Fruit fly (Drosophila melanogaster) whole organism, wandering third instar larva: ENCODE results near the gene CG12984.

Experiments used
- Dfd ChIP-seq: fragments of >200 bp; optimal IDR thresholded peaks from 2 replicates; lab custom pipeline; 2017; ENCODE audit warnings: missing biosample characterization, missing genetic modification characterization
- Dif ChIP-seq: fragments of 200-275, 200-300 bp; sonication (Bioruptor generic); optimal IDR thresholded peaks from 2 replicates; lab custom pipeline; 2018; ENCODE audit warnings: missing biosample characterization, missing genetic modification characterization; ENCODE audit not compliant: partially characterized antibody
- Hnf4 ChIP-seq: fragments of 200-800 bp; sonication (Bioruptor generic); optimal IDR thresholded peaks from 2 replicates; lab custom pipeline; 2016; ENCODE audit warnings: missing biosample characterization, mild to moderate bottlenecking, missing genetic modification characterization
- Hr78 ChIP-seq: fragments of >200 bp; optimal IDR thresholded peaks from 2 replicates; lab custom pipeline; 2017; ENCODE audit warnings: missing biosample characterization, missing genetic modification characterization
- Jra ChIP-seq: sonication (Bioruptor generic); optimal IDR thresholded peaks from 2 replicates; lab custom pipeline; 2016; ENCODE audit warnings: missing biosample characterization, missing genetic modification characterization
- Myc ChIP-seq: fragments of >200 bp; optimal IDR thresholded peaks from 2 replicates; lab custom pipeline; 2017
- Rel ChIP-seq, 2 experiments: fragments of 200-800 bp; sonication (Bioruptor generic) in 1 of 2; optimal IDR thresholded peaks; 2 replicates in 1 of 2; 3 replicates in 1 of 2; lab custom pipeline; 2016 to 2019; ENCODE audit warnings: mild to moderate bottlenecking in 2 of 2, missing biosample characterization in 2 of 2, missing genetic modification characterization in 2 of 2, moderate library complexity in 1 of 2
- dl ChIP-seq, 2 experiments: fragments of 175-275, 200-275 bp in 1 of 2; fragments of 200-275 bp in 1 of 2; sonication (Bioruptor generic); optimal IDR thresholded peaks; lab custom pipeline; 2018; ENCODE audit warnings: mild to moderate bottlenecking in 2 of 2, missing biosample characterization in 2 of 2, missing genetic modification characterization in 2 of 2, moderate library complexity in 2 of 2; ENCODE audit not compliant: partially characterized antibody in 2 of 2, insufficient read depth in 1 of 2
- dmrt93B ChIP-seq: fragments of 200-800 bp; sonication (Bioruptor generic); optimal IDR thresholded peaks from 2 replicates; lab custom pipeline; 2018; ENCODE audit warnings: missing biosample characterization, mild to moderate bottlenecking, missing genetic modification characterization
- pan ChIP-seq: fragments of >200 bp; optimal IDR thresholded peaks from 2 replicates; lab custom pipeline; 2017
- psq ChIP-seq: fragments of 200-800 bp; sonication (Bioruptor generic); optimal IDR thresholded peaks from 3 replicates; lab custom pipeline; 2017; ENCODE audit warnings: missing biosample characterization, mild to moderate bottlenecking, missing genetic modification characterization, moderate library complexity
- woc ChIP-seq: sonication (Bioruptor generic); optimal IDR thresholded peaks from 2 replicates; lab custom pipeline; 2016; ENCODE audit warnings: missing biosample characterization, mild to moderate bottlenecking, missing genetic modification characterization

dm6 chr3L:21026025-21026916, 34.8 kb downstream of the CG12984 start:
- peak; percentile 87 for TF ChIP-seq psq (GFP tag; lab: Kevin White, UChicago)
- TF ChIP-seq Rel (GFP tag; optimal IDR thresholded peaks at IDR 0.05; lab: Kevin White, UChicago) = no peak
- peak; percentile 47 for TF ChIP-seq Rel (tag; optimal IDR thresholded peaks at IDR 0.05; lab: Kevin White, UChicago)
- TF ChIP-seq Dif = peak; percentile 98
- no peak for TF ChIP-seq Hr78 (GFP tag; lab: Kevin White, UChicago)
- TF ChIP-seq dmrt93B (GFP tag; lab: Kevin White, UChicago) = no peak
- TF ChIP-seq pan (lab: Kevin White, UChicago) = no peak
- TF ChIP-seq Myc (lab: Kevin White, UChicago) = no peak
- peak; percentile 94 to 98 for TF ChIP-seq dl (GFP tag; optimal IDR thresholded peaks at IDR 0.05; lab: Kevin White, UChicago; ENCODE audit: insufficient read depth in 1 of 2, partially characterized antibody in 2 of 2)
- TF ChIP-seq Jra (GFP tag; lab: Kevin White, UChicago) = no peak
- TF ChIP-seq Hnf4 (GFP tag; lab: Kevin White, UChicago) = no peak
- no peak for TF ChIP-seq Dfd (GFP tag; lab: Kevin White, UChicago)
- no peak for TF ChIP-seq woc (GFP tag; lab: Kevin White, UChicago)
